Fruit fly (Drosophila melanogaster): ENCODE data around the gene drd.
A peak's percentile ranks its signal among the peaks of the same experiment; 100 is the strongest.

The drd gene

dm6 chrX:15084580-15085138 lies 40.9 kb upstream of the drd start, which contains the start of gene Cox17 (continued):
- TF ChIP-seq E2f2 (GFP tag; IDR thresholded peaks at IDR 0.05) (peak; percentile 43; the same call in 1 of the 2 replicates), esg (GFP tag; conservative IDR thresholded peaks at IDR 0.05) (peak; percentile 61), vfl (GFP tag; optimal IDR thresholded peaks at IDR 0.05) (peak; percentile 73), kni (GFP tag; optimal IDR thresholded peaks at IDR 0.05) (peak; percentile 47), CG15269 (tag; optimal IDR thresholded peaks at IDR 0.05) (peak; percentile 83), HLH4C (GFP tag; IDR thresholded peaks at IDR 0.05; ENCODE audit: partially characterized antibody) (peak; percentile 69), Fer2 (tag; optimal IDR thresholded peaks at IDR 0.05) (peak; percentile 38), HmgD (GFP tag; optimal IDR thresholded peaks at IDR 0.05) (no peak), CG10147 (GFP tag; optimal IDR thresholded peaks at IDR 0.05) (peak; percentile 77), ttk (GFP tag; IDR thresholded peaks at IDR 0.05) (peak; percentile 40; the same call in 1 of the 2 replicates), schlank (tag; optimal IDR thresholded peaks at IDR 0.05) (peak; percentile 26), corto (GFP tag; optimal IDR thresholded peaks at IDR 0.05) (no peak), pan (optimal IDR thresholded peaks at IDR 0.05) (no peak), pan (GFP tag; optimal IDR thresholded peaks at IDR 0.05 in 1 of 2, IDR thresholded peaks at IDR 0.05 in 1 of 2) (peak in 1 of 2 experiments; percentile 65), Kr (GFP tag; optimal IDR thresholded peaks at IDR 0.05) (no peak), Lhr (GFP tag; optimal IDR thresholded peaks at IDR 0.05) (peak; percentile 47), MBD-R2 (GFP tag; IDR thresholded peaks at IDR 0.05) (peak; percentile 33; the same call in 1 of the 2 replicates), ap (GFP tag; IDR thresholded peaks at IDR 0.05) (no peak), Nf-YB (GFP tag; optimal IDR thresholded peaks at IDR 0.05) (peak; percentile 53), tin (GFP tag; optimal IDR thresholded peaks at IDR 0.05) (peak; percentile 84), H15 (GFP tag; IDR thresholded peaks at IDR 0.05) (0 out of 3 replicates have a peak, but pooled peaks have one; percentile 31), Ptx1 (GFP tag; IDR thresholded peaks at IDR 0.05) (peak; percentile 83), Jarid2 (GFP tag; optimal IDR thresholded peaks at IDR 0.05) (peak; percentile 3), ato (GFP tag; IDR thresholded peaks at IDR 0.05; ENCODE audit: partially characterized antibody) (no peak), Optix (GFP tag; IDR thresholded peaks at IDR 0.05) (peak; percentile 44; the same call in 1 of the 3 replicates), pb (GFP tag; optimal IDR thresholded peaks at IDR 0.05) (no peak), tll (GFP tag; optimal IDR thresholded peaks at IDR 0.05) (peak in 1 of 2 experiments; percentile 51), CG30020 (tag; optimal IDR thresholded peaks at IDR 0.05) (peak; percentile 67), CG7839 (tag; optimal IDR thresholded peaks at IDR 0.05) (peak; percentile 84), CG15479 (GFP tag; optimal IDR thresholded peaks at IDR 0.05) (peak; percentile 29), CG12104 (GFP tag; optimal IDR thresholded peaks at IDR 0.05) (peak; percentile 74), NfI (GFP tag; optimal IDR thresholded peaks at IDR 0.05) (peak; percentile 81), CG6683 (GFP tag; optimal IDR thresholded peaks at IDR 0.05) (peak; percentile 67), CG12071 (GFP tag; optimal IDR thresholded peaks at IDR 0.05) (peak; percentile 20), Dek (tag; optimal IDR thresholded peaks at IDR 0.05) (peak; percentile 72), Elba2 (GFP tag; optimal IDR thresholded peaks at IDR 0.05) (no peak), CG34224 (GFP tag; IDR thresholded peaks at IDR 0.05; ENCODE audit: partially characterized antibody) (peak; percentile 73; the same call in 2 of the 3 replicates), CG17359 (tag; optimal IDR thresholded peaks at IDR 0.05) (peak; percentile 73), D19B (GFP tag; optimal IDR thresholded peaks at IDR 0.05) (peak; percentile 68), NC2α (GFP tag; optimal IDR thresholded peaks at IDR 0.05) (no peak), ssp (GFP tag; IDR thresholded peaks at IDR 0.05) (peak; percentile 67), Sox102F (GFP tag; optimal IDR thresholded peaks at IDR 0.05) (peak; percentile 78), pzg (GFP tag; optimal IDR thresholded peaks at IDR 0.05) (peak; percentile 46), pfk (GFP tag; optimal IDR thresholded peaks at IDR 0.05) (no peak), CG9817 (tag; optimal IDR thresholded peaks at IDR 0.05) (peak; percentile 83), lbe (GFP tag; optimal IDR thresholded peaks at IDR 0.05) (peak; percentile 67), sisA (GFP tag; IDR thresholded peaks at IDR 0.05) (peak; percentile 69), gsb (GFP tag; IDR thresholded peaks at IDR 0.05) (no peak), pum (GFP tag; optimal IDR thresholded peaks at IDR 0.05) (peak; percentile 64)
